Worm (Caenorhabditis elegans): Measurements from ENCODE around the gene ccr-4.

DNA sequence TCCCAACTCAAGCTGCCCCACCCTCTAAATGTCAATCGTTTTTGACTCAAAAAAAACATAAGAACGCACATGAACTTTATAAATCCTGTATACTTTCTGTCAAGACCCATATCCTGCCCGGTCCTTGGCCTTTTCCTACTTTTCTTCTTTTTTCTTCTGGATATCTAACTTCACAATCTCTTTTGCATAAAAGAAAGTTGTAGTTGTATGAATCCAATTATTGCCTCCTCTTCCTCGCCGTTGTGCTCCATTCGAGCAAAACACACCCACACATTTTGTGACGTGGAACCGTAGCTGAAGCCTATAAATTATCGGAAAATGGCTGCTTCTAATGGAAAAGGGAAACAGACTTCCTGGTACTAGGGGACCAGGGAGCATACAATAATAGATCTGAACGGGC, 11.1 kb upstream of the ccr-4 start:
- TF ChIP-seq Y95B8A.8 (GFP tag; IDR thresholded peaks at IDR 0.05) (no peak), F55B11.4 (tag; optimal IDR thresholded peaks at IDR 0.05; ENCODE audit: borderline replicate concordance, insufficient read depth) (no peak), ceh-58 (GFP tag; IDR thresholded peaks at IDR 0.05) (no peak), ama-1 (optimal IDR thresholded peaks at IDR 0.05) (no peak), ama-1 (GFP tag; optimal IDR thresholded peaks at IDR 0.05) (no peak), bed-1 (GFP tag; IDR thresholded peaks at IDR 0.05) (no peak)
